Fruit fly (Drosophila melanogaster): ENCODE data around the gene Flad2.

The Flad2 gene

dm6 chr2L:13460911-13461866 is 48.9 kb downstream of the Flad2 start, which contains the start of gene CG46308 (continued):
- peak; percentile 41 for TF ChIP-seq Fer3 (tag; optimal IDR thresholded peaks at IDR 0.05)
- TF ChIP-seq CG13624 (GFP tag; optimal IDR thresholded peaks at IDR 0.05), result no peak
- peak; percentile 48 for TF ChIP-seq dmrt99B (tag; optimal IDR thresholded peaks at IDR 0.05)
- TF ChIP-seq Oaz (GFP tag; IDR thresholded peaks at IDR 0.05), result no peak
- no peak for TF ChIP-seq Mes4 (GFP tag; optimal IDR thresholded peaks at IDR 0.05)
- TF ChIP-seq fu2 (GFP tag; optimal IDR thresholded peaks at IDR 0.05), result no peak
- no peak for TF ChIP-seq CG6654 (GFP tag; optimal IDR thresholded peaks at IDR 0.05)
- no peak for TF ChIP-seq bowl (GFP tag; IDR thresholded peaks at IDR 0.05)
- peak; percentile 26 for TF ChIP-seq Xbp1 (GFP tag; optimal IDR thresholded peaks at IDR 0.05)
- no peak for TF ChIP-seq prd (optimal IDR thresholded peaks at IDR 0.05)
- TF ChIP-seq prd (GFP tag; IDR thresholded peaks at IDR 0.05), result peak; percentile 45; the same call in 2 of the 3 replicates
- no peak for TF ChIP-seq CG6791 (GFP tag; IDR thresholded peaks at IDR 0.05; ENCODE audit: partially characterized antibody)
- TF ChIP-seq CG4282 (GFP tag; optimal IDR thresholded peaks at IDR 0.05), result no peak
- TF ChIP-seq br (optimal IDR thresholded peaks at IDR 0.05), result no peak
- TF ChIP-seq Hmx (GFP tag; optimal IDR thresholded peaks at IDR 0.05), result no peak
- TF ChIP-seq Mad (GFP tag; optimal IDR thresholded peaks at IDR 0.05), result no peak
- no peak for TF ChIP-seq schlank (tag; optimal IDR thresholded peaks at IDR 0.05)
- TF ChIP-seq CG18599 (GFP tag; optimal IDR thresholded peaks at IDR 0.05), result peak; percentile 80
- peak; percentile 93 for TF ChIP-seq Deaf1 (tag; optimal IDR thresholded peaks at IDR 0.05)
- no peak for TF ChIP-seq fru (optimal IDR thresholded peaks at IDR 0.05)
- no peak for TF ChIP-seq CG10654 (GFP tag; optimal IDR thresholded peaks at IDR 0.05)
- peak; percentile 7 for TF ChIP-seq CG12659 (GFP tag; optimal IDR thresholded peaks at IDR 0.05)
- peak; percentile 53 for TF ChIP-seq caup (GFP tag; optimal IDR thresholded peaks at IDR 0.05; ENCODE audit: severe bottlenecking)
- no peak for TF ChIP-seq sim (GFP tag; IDR thresholded peaks at IDR 0.05)
- peak in 1 of 2 experiments; percentile 31 for TF ChIP-seq Pdp1 (GFP tag; optimal IDR thresholded peaks at IDR 0.05)
- no peak for TF ChIP-seq NFAT (GFP tag; IDR thresholded peaks at IDR 0.05)
- peak; percentile 16 for TF ChIP-seq CG9817 (tag; optimal IDR thresholded peaks at IDR 0.05)
- no peak for TF ChIP-seq CG14441 (GFP tag; IDR thresholded peaks at IDR 0.05)
- TF ChIP-seq tll (GFP tag; optimal IDR thresholded peaks at IDR 0.05), result no peak
- TF ChIP-seq Sin3A (optimal IDR thresholded peaks at IDR 0.05), result no peak
- no peak for TF ChIP-seq CG30431 (GFP tag; optimal IDR thresholded peaks at IDR 0.05)
- TF ChIP-seq HLHmδ (GFP tag; optimal IDR thresholded peaks at IDR 0.05), result no peak
- no peak for TF ChIP-seq psq (GFP tag; optimal IDR thresholded peaks at IDR 0.05)
- no peak for TF ChIP-seq Gsc (GFP tag; IDR thresholded peaks at IDR 0.05)
- TF ChIP-seq NK7.1 (GFP tag; optimal IDR thresholded peaks at IDR 0.05), result no peak
- no peak for TF ChIP-seq CG7357 (GFP tag; IDR thresholded peaks at IDR 0.05)
- TF ChIP-seq dysf (GFP tag; IDR thresholded peaks at IDR 0.05), result peak; percentile 27; the same call in 1 of the 3 replicates
- TF ChIP-seq CG18262 (tag; optimal IDR thresholded peaks at IDR 0.05), result no peak
- TF ChIP-seq oc (tag; optimal IDR thresholded peaks at IDR 0.05), result no peak
- no peak for TF ChIP-seq CG11093 (GFP tag; IDR thresholded peaks at IDR 0.05)
- TF ChIP-seq CG7839 (tag; optimal IDR thresholded peaks at IDR 0.05), result peak; percentile 57
- TF ChIP-seq Hr51 (GFP tag; optimal IDR thresholded peaks at IDR 0.05), result peak in 1 of 2 experiments; percentile 58
- TF ChIP-seq wor (GFP tag; IDR thresholded peaks at IDR 0.05), result no peak
- no peak for TF ChIP-seq ATbp (GFP tag; optimal IDR thresholded peaks at IDR 0.05)
- TF ChIP-seq bbx (GFP tag; IDR thresholded peaks at IDR 0.05; ENCODE audit: partially characterized antibody), result no peak
- TF ChIP-seq CG16863 (GFP tag; optimal IDR thresholded peaks at IDR 0.05), result no peak
- TF ChIP-seq Hr3 (GFP tag; optimal IDR thresholded peaks at IDR 0.05), result peak; percentile 11
- TF ChIP-seq dm (GFP tag; optimal IDR thresholded peaks at IDR 0.05), result no peak
- TF ChIP-seq maf-S (GFP tag; optimal IDR thresholded peaks at IDR 0.05), result peak; percentile 8
- no peak for TF ChIP-seq HmgZ (tag; optimal IDR thresholded peaks at IDR 0.05)

Measured in whole organism, embryonic.